Worm (Caenorhabditis elegans) whole organism, mixed stage, embryonic: ENCODE data around the gene R08F11.4.

Experiments
- mep-1 ChIP-seq: fragments of 150-350 bp; optimal IDR thresholded peaks from 2 replicates; lab custom pipeline; 2017; ENCODE audit warnings: missing biosample characterization, missing genetic modification reagents, missing genetic modification characterization, inconsistent platforms
- mls-2 ChIP-seq: sonication (generic microtip); optimal IDR thresholded peaks from 2 replicates; lab custom pipeline; 2016; ENCODE audit warnings: mild to moderate bottlenecking, missing genetic modification characterization, moderate library complexity, missing compliant biosample characterization
- nhr-12 ChIP-seq: fragments of 150-350 bp; optimal IDR thresholded peaks from 2 replicates; lab custom pipeline; 2014; ENCODE audit warnings: missing biosample characterization, missing genetic modification characterization
- nhr-76 ChIP-seq: sonication (generic microtip); optimal IDR thresholded peaks from 2 replicates; lab custom pipeline; 2017; ENCODE audit warnings: missing biosample characterization, missing genetic modification characterization
- snpc-4 ChIP-seq: fragments of 150-350 bp; optimal IDR thresholded peaks from 2 replicates; lab custom pipeline; 2014; ENCODE audit warnings: missing biosample characterization, missing genetic modification characterization
- unc-120 ChIP-seq: sonication (generic microtip); optimal IDR thresholded peaks from 2 replicates; lab custom pipeline; 2017; ENCODE audit warnings: missing genetic modification characterization, missing compliant biosample characterization; ENCODE audit not compliant: poor library complexity, severe bottlenecking

DNA sequence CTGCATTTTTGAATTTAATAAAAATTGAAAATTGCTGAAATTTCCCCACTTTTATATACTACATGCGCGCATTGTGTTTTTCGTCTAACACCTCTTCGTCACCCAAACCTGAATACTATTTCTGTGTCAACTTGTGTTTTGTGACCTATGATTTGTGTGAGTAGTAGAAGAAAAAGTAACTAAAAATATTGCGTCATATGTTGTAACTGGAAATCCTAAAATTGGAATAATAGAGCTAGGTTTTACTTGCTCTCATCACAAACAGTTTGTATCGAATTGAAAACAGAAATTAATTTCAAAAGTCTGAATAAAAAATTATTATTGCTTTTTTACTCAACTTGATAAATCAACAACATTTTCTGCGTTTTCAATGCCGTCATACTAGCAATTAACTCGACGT, at the start of gene R08F11.4:
- TF ChIP-seq nhr-12 (tag; lab: Kevin White, UChicago) (no peak), mls-2 (tag; lab: Kevin White, UChicago) (no peak), nhr-76 (tag; lab: Kevin White, UChicago) (no peak), unc-120 (tag; lab: Kevin White, UChicago) (no peak), snpc-4 (tag; lab: Kevin White, UChicago) (no peak), mep-1 (no peak)
